Worm (Caenorhabditis elegans) whole organism, young adult: ENCODE data around the gene F20B6.4.

ENCODE experiments used
- F55B11.4 ChIP-seq: sonication (generic microtip); optimal IDR thresholded peaks from 2 replicates; lab custom pipeline; 2016; ENCODE audit warnings: missing compliant biosample characterization, missing genetic modification characterization, borderline replicate concordance; ENCODE audit not compliant: insufficient read depth
- Y79H2A.3 ChIP-seq: fragments of 200-800 bp; sonication (Bioruptor generic); conservative IDR thresholded peaks from 2 replicates; pipeline ENCODE4 v1.3.6; 2022; ENCODE audit warnings: missing genetic modification reagents, missing genetic modification characterization, missing compliant biosample characterization
- ama-1 ChIP-seq, 3 experiments: fragments of 150-350 bp in 1 of 3; sonication (generic microtip) in 2 of 3; optimal IDR thresholded peaks; 2 replicates each; lab custom pipeline; 2014 to 2018; ENCODE audit warnings: missing biosample characterization in 2 of 3, missing genetic modification characterization in 2 of 3, missing genetic modification reagents in 2 of 3
- ceh-27 ChIP-seq: fragments of 200-800 bp; sonication (Bioruptor generic); optimal IDR thresholded peaks from 2 replicates; lab custom pipeline; 2018; ENCODE audit warnings: mild to moderate bottlenecking, missing genetic modification characterization, moderate library complexity, missing compliant biosample characterization
- hlh-12 ChIP-seq: sonication (generic microtip); optimal IDR thresholded peaks from 2 replicates; lab custom pipeline; 2016; ENCODE audit warnings: missing genetic modification characterization, missing compliant biosample characterization
- lin-54 ChIP-seq: fragments of 200-800 bp; sonication (Bioruptor generic); optimal IDR thresholded peaks from 2 replicates; lab custom pipeline; 2018; ENCODE audit warnings: mild to moderate bottlenecking, missing genetic modification characterization, missing compliant biosample characterization
- lir-1 ChIP-seq: fragments of 200-800 bp; sonication (Bioruptor generic); conservative IDR thresholded peaks from 2 replicates; pipeline ENCODE4 v1.3.6; 2022; ENCODE audit warnings: missing genetic modification reagents, missing genetic modification characterization, missing compliant biosample characterization
- pbrm-1 ChIP-seq: fragments of 200-800 bp; sonication (Bioruptor generic); IDR thresholded peaks from 2 replicates; pipeline ENCODE4 v1.3.6; 2022; ENCODE audit warnings: missing genetic modification reagents, missing genetic modification characterization, missing compliant biosample characterization
- rec-8 ChIP-seq, 2 experiments: sonication (generic microtip); optimal IDR thresholded peaks; 2 replicates each; lab custom pipeline; 2016; ENCODE audit warnings: mild to moderate bottlenecking in 2 of 2, missing genetic modification characterization in 2 of 2, missing genetic modification reagents in 2 of 2, missing genotype in 2 of 2, missing biosample characterization in 1 of 2, missing compliant biosample characterization in 1 of 2, moderate library complexity in 1 of 2
- ztf-26 ChIP-seq: sonication (generic microtip); optimal IDR thresholded peaks from 2 replicates; lab custom pipeline; 2017; ENCODE audit warnings: missing genetic modification characterization, missing compliant biosample characterization

ce11 chrX:4186656-4187055 is 9.7 kb downstream of the F20B6.4 start, which contains the start of gene mrp-6:
- TF ChIP-seq ceh-27 (GFP tag; lab: Kevin White, UChicago) (no peak), pbrm-1 (no peak), Y79H2A.3 (no peak), F55B11.4 (tag; lab: Kevin White, UChicago) (no peak), ama-1 (optimal IDR thresholded peaks at IDR 0.05; lab: Kevin White, UChicago) (no peak), ama-1 (GFP tag; optimal IDR thresholded peaks at IDR 0.05; lab: Kevin White, UChicago) (no peak), lin-54 (no peak), lir-1 (GFP tag; lab: Robert Waterston, UW) (no peak), hlh-12 (tag; lab: Kevin White, UChicago) (no peak), rec-8 (tag; optimal IDR thresholded peaks at IDR 0.05; lab: Kevin White, UChicago) (no peak), ztf-26 (tag; lab: Kevin White, UChicago) (no peak)
